Worm (Caenorhabditis elegans) whole organism, L1 larva: ENCODE results near the gene ced-9.
A peak's percentile ranks its signal among the peaks of the same experiment; 100 is the strongest.

Source experiments
- C04F5.9 ChIP-seq: sonication (generic microtip); optimal IDR thresholded peaks from 2 replicates; lab custom pipeline; 2016; ENCODE audit warnings: missing genetic modification characterization, missing compliant biosample characterization
- C16A3.4 ChIP-seq: fragments of 150-350 bp; optimal IDR thresholded peaks from 2 replicates; lab custom pipeline; 2014; ENCODE audit warnings: missing biosample characterization, missing genetic modification characterization
- C34B4.2 ChIP-seq: sonication (generic microtip); optimal IDR thresholded peaks from 2 replicates; lab custom pipeline; 2017; ENCODE audit warnings: mild to moderate bottlenecking, missing genetic modification characterization, missing compliant biosample characterization
- aha-1 ChIP-seq: fragments of 150-350 bp; optimal IDR thresholded peaks from 2 replicates; lab custom pipeline; 2014; ENCODE audit warnings: missing biosample characterization, missing genetic modification characterization
- alr-1 ChIP-seq: fragments of 200-800 bp; sonication (Bioruptor generic); optimal IDR thresholded peaks from 2 replicates; lab custom pipeline; 2018; ENCODE audit warnings: borderline replicate concordance, mild to moderate bottlenecking, missing genetic modification characterization, missing compliant biosample characterization
- blmp-1 ChIP-seq: fragments of 150-350 bp; optimal IDR thresholded peaks from 2 replicates; lab custom pipeline; 2014; ENCODE audit warnings: missing biosample characterization, missing genetic modification characterization
- ceh-88 ChIP-seq: fragments of 200-800 bp; sonication (Bioruptor generic); IDR thresholded peaks from 2 replicates; pipeline ENCODE4 v1.3.6; 2022; ENCODE audit warnings: missing genetic modification characterization, missing compliant biosample characterization
- ceh-90 ChIP-seq: sonication (generic microtip); optimal IDR thresholded peaks from 2 replicates; lab custom pipeline; 2016; ENCODE audit warnings: missing genetic modification characterization, missing compliant biosample characterization
- dpl-1 ChIP-seq, 3 experiments: fragments of 150-350 bp in 2 of 3; sonication (generic microtip) in 1 of 3; optimal IDR thresholded peaks; 2 replicates each; lab custom pipeline; 2014 to 2017; ENCODE audit warnings: missing biosample characterization in 3 of 3, missing genetic modification characterization in 3 of 3, missing genetic modification reagents in 3 of 3
- efl-1 ChIP-seq, 4 experiments: fragments of 150-350 bp; optimal IDR thresholded peaks in 3 of 4; peaks in 1 of 4; 1 replicate in 1 of 4; 2 replicates in 3 of 4; lab custom pipeline; 2014; ENCODE audit warnings: missing biosample characterization in 2 of 4, missing genetic modification characterization in 2 of 4, missing genetic modification reagents in 2 of 4
- efl-3 ChIP-seq: fragments of 200-800 bp; sonication (Bioruptor generic); optimal IDR thresholded peaks from 2 replicates; lab custom pipeline; 2018; ENCODE audit warnings: mild to moderate bottlenecking, missing genetic modification characterization, missing compliant biosample characterization
- elt-3 ChIP-seq, 6 experiments: fragments of 150-350 bp in 1 of 6; sonication (generic microtip); optimal IDR thresholded peaks; 2 replicates each; lab custom pipeline; 2017 to 2018; ENCODE audit warnings: missing biosample characterization in 6 of 6, missing genetic modification characterization in 6 of 6, inconsistent platforms in 1 of 6
- ets-5 ChIP-seq: fragments of 200-800 bp; sonication (Bioruptor generic); IDR thresholded peaks from 2 replicates; pipeline ENCODE4 v1.3.6; 2022; ENCODE audit warnings: missing genetic modification characterization, missing compliant biosample characterization
- fkh-10 ChIP-seq: sonication (generic microtip); optimal IDR thresholded peaks from 2 replicates; lab custom pipeline; 2017; ENCODE audit warnings: missing biosample characterization, missing genetic modification reagents, missing genetic modification characterization
- fkh-4 ChIP-seq: sonication (generic microtip); optimal IDR thresholded peaks from 2 replicates; lab custom pipeline; 2016; ENCODE audit warnings: missing compliant biosample characterization, missing genetic modification characterization, borderline replicate concordance
- fkh-8 ChIP-seq: sonication (generic microtip); optimal IDR thresholded peaks from 2 replicates; lab custom pipeline; 2016; ENCODE audit warnings: mild to moderate bottlenecking, missing genetic modification characterization, missing compliant biosample characterization
- fos-1 ChIP-seq: fragments of 150-350 bp; optimal IDR thresholded peaks from 2 replicates; lab custom pipeline; 2014; ENCODE audit warnings: missing biosample characterization, missing genetic modification characterization
- grh-1 ChIP-seq: fragments of 200-800 bp; sonication (Bioruptor generic); IDR thresholded peaks from 2 replicates; pipeline ENCODE4 v1.3.6; 2022; ENCODE audit warnings: missing genetic modification reagents, missing genetic modification characterization, missing compliant biosample characterization
- hlh-4 ChIP-seq: sonication (generic microtip); optimal IDR thresholded peaks from 2 replicates; lab custom pipeline; 2016; ENCODE audit warnings: mild to moderate bottlenecking, missing genetic modification characterization, missing compliant biosample characterization
- irx-1 ChIP-seq: sonication (generic microtip); optimal IDR thresholded peaks from 2 replicates; lab custom pipeline; 2016; ENCODE audit warnings: missing genetic modification characterization, missing compliant biosample characterization
- isw-1 ChIP-seq: fragments of 200-800 bp; sonication (Bioruptor generic); IDR thresholded peaks from 2 replicates; pipeline ENCODE4 v1.3.6; 2022; ENCODE audit warnings: missing genetic modification characterization, missing compliant biosample characterization
- jun-1 ChIP-seq: fragments of 150-350 bp; optimal IDR thresholded peaks from 2 replicates; lab custom pipeline; 2014; ENCODE audit warnings: missing biosample characterization, missing genetic modification reagents, missing genetic modification characterization
- lin-15B ChIP-seq: fragments of 150-350 bp; sonication (generic microtip); optimal IDR thresholded peaks from 3 replicates; lab custom pipeline; 2014; ENCODE audit warnings: missing biosample characterization, missing genetic modification characterization
- lin-39 ChIP-seq: fragments of 150-350 bp; optimal IDR thresholded peaks from 2 replicates; lab custom pipeline; 2014; ENCODE audit warnings: missing biosample characterization, missing genetic modification reagents, missing genetic modification characterization
- mab-9 ChIP-seq: fragments of 200-800 bp; sonication (Bioruptor generic); IDR thresholded peaks from 2 replicates; pipeline ENCODE4 v1.3.6; 2022; ENCODE audit warnings: missing genetic modification reagents, missing genetic modification characterization, missing compliant biosample characterization
- mdl-1 ChIP-seq, 2 experiments: fragments of 150-350 bp; optimal IDR thresholded peaks; 2 replicates each; lab custom pipeline; 2014 to 2017; ENCODE audit warnings: missing biosample characterization in 2 of 2, missing genetic modification characterization in 2 of 2, inconsistent platforms in 1 of 2
- nhr-11 ChIP-seq: fragments of 150-350 bp; optimal IDR thresholded peaks from 2 replicates; lab custom pipeline; 2014; ENCODE audit warnings: missing biosample characterization, missing genetic modification characterization
- nhr-12 ChIP-seq: sonication (generic microtip); optimal IDR thresholded peaks from 2 replicates; lab custom pipeline; 2017; ENCODE audit warnings: missing biosample characterization, missing genetic modification characterization
- nhr-19 ChIP-seq: fragments of 200-800 bp; sonication (Bioruptor generic); conservative IDR thresholded peaks from 2 replicates; pipeline ENCODE4 v1.3.6; 2022; ENCODE audit warnings: missing genetic modification characterization, missing compliant biosample characterization
- nhr-20 ChIP-seq: sonication (generic microtip); optimal IDR thresholded peaks from 2 replicates; lab custom pipeline; 2016; ENCODE audit warnings: mild to moderate bottlenecking, missing genetic modification characterization, missing compliant biosample characterization
- nhr-47 ChIP-seq: sonication (generic microtip); optimal IDR thresholded peaks from 2 replicates; lab custom pipeline; 2016; ENCODE audit warnings: mild to moderate bottlenecking, missing genetic modification characterization, moderate library complexity, missing compliant biosample characterization
- nhr-71 ChIP-seq: sonication (generic microtip); optimal IDR thresholded peaks from 2 replicates; lab custom pipeline; 2016; ENCODE audit warnings: mild to moderate bottlenecking, missing genetic modification characterization, moderate library complexity, missing compliant biosample characterization
- nhr-77 ChIP-seq: fragments of 150-350 bp; optimal IDR thresholded peaks from 2 replicates; lab custom pipeline; 2014; ENCODE audit warnings: missing biosample characterization, missing genetic modification characterization
- nhr-85 ChIP-seq: sonication (generic microtip); peaks from one replicate; lab custom pipeline; 2016; ENCODE audit warnings: missing genetic modification characterization, inconsistent platforms, missing compliant biosample characterization
- nhr-90 ChIP-seq: sonication (generic microtip); optimal IDR thresholded peaks from 2 replicates; lab custom pipeline; 2016; ENCODE audit warnings: mild to moderate bottlenecking, missing genetic modification characterization, missing compliant biosample characterization; ENCODE audit not compliant: poor library complexity
- pax-3 ChIP-seq: fragments of 200-800 bp; sonication (Bioruptor generic); optimal IDR thresholded peaks from 2 replicates; lab custom pipeline; 2018; ENCODE audit warnings: mild to moderate bottlenecking, missing genetic modification characterization, moderate library complexity, missing compliant biosample characterization
- pqm-1 ChIP-seq: sonication (generic microtip); optimal IDR thresholded peaks from 3 replicates; lab custom pipeline; 2017; ENCODE audit warnings: missing biosample characterization, missing genetic modification characterization
- snpc-4 ChIP-seq: fragments of 150-350 bp; optimal IDR thresholded peaks from 2 replicates; lab custom pipeline; 2014; ENCODE audit warnings: missing biosample characterization, missing genetic modification characterization
- snu-23 ChIP-seq: sonication (generic microtip); optimal IDR thresholded peaks from 2 replicates; lab custom pipeline; 2016; ENCODE audit warnings: missing genetic modification characterization, missing compliant biosample characterization
- sptf-1 ChIP-seq: fragments of 150-350 bp; optimal IDR thresholded peaks from 2 replicates; lab custom pipeline; 2014; ENCODE audit warnings: missing biosample characterization, missing genetic modification characterization
- sup-37 ChIP-seq: fragments of 200-800 bp; sonication (Bioruptor generic); optimal IDR thresholded peaks from 2 replicates; lab custom pipeline; 2018; ENCODE audit warnings: mild to moderate bottlenecking, missing genetic modification characterization, missing compliant biosample characterization
- swsn-7 ChIP-seq: sonication (generic microtip); optimal IDR thresholded peaks from 2 replicates; lab custom pipeline; 2016; ENCODE audit warnings: missing genetic modification characterization, missing compliant biosample characterization
- tbx-2 ChIP-seq: sonication (generic microtip); optimal IDR thresholded peaks from 2 replicates; lab custom pipeline; 2016; ENCODE audit warnings: missing genetic modification characterization, missing compliant biosample characterization
- unc-86 ChIP-seq: sonication (generic microtip); optimal IDR thresholded peaks from 2 replicates; lab custom pipeline; 2016; ENCODE audit warnings: missing genetic modification characterization, missing compliant biosample characterization
- unc-98 ChIP-seq: fragments of 200-800 bp; sonication (Bioruptor generic); IDR thresholded peaks from 2 replicates; pipeline ENCODE4 v1.3.6; 2022; ENCODE audit warnings: missing genetic modification characterization, missing compliant biosample characterization
- xbp-1 ChIP-seq: sonication (generic microtip); optimal IDR thresholded peaks from 2 replicates; lab custom pipeline; 2016; ENCODE audit warnings: missing genetic modification characterization, missing compliant biosample characterization
- zag-1 ChIP-seq: fragments of 150-350 bp; optimal IDR thresholded peaks from 2 replicates; lab custom pipeline; 2014; ENCODE audit warnings: missing biosample characterization, missing genetic modification characterization
- zip-4 ChIP-seq: fragments of 200-800 bp; sonication (Bioruptor generic); optimal IDR thresholded peaks from 2 replicates; lab custom pipeline; 2018; ENCODE audit warnings: mild to moderate bottlenecking, missing genetic modification characterization, moderate library complexity, missing compliant biosample characterization

ced-9 gene

ce11 chrIII:10337508-10338166 is 2.7 kb downstream of the ced-9 start, which contains the start of gene ttr-15 (continued):
- TF ChIP-seq C04F5.9 (tag; lab: Kevin White, UChicago) (no peak), unc-98 (GFP tag; lab: Robert Waterston, UW) (no peak), C16A3.4 (tag; lab: Kevin White, UChicago) (no peak), tbx-2 (tag; lab: Kevin White, UChicago) (no peak)

ce11 chrIII:10338992-10339852 is 4.2 kb downstream of the ced-9 start:
- TF ChIP-seq swsn-7 (tag; lab: Kevin White, UChicago) (no peak), nhr-77 (tag; lab: Kevin White, UChicago) (no peak), ceh-88 (GFP tag; lab: Robert Waterston, UW) (no peak), ceh-90 (tag; lab: Kevin White, UChicago) (no peak), sptf-1 (tag; lab: Kevin White, UChicago) (no peak), nhr-47 (tag; lab: Kevin White, UChicago) (peak; percentile 26), C04F5.9 (tag; lab: Kevin White, UChicago) (no peak), blmp-1 (peak; percentile 25), nhr-11 (no peak), xbp-1 (no peak), zip-4 (no peak), hlh-4 (tag; lab: Kevin White, UChicago) (no peak), sup-37 (GFP tag; lab: Kevin White, UChicago) (no peak), nhr-85 (tag; lab: Kevin White, UChicago) (peak; percentile 88), aha-1 (tag; lab: Kevin White, UChicago) (no peak), snpc-4 (no peak), fkh-4 (no peak), fkh-8 (no peak), elt-3 (tag; optimal IDR thresholded peaks at IDR 0.05; lab: Kevin White, UChicago) (peak in 1 of 6 experiments; percentile 67), fkh-10 (GFP tag; lab: Kevin White, UChicago) (no peak), lin-15B (tag; lab: Kevin White, UChicago) (no peak), efl-3 (GFP tag; lab: Kevin White, UChicago) (no peak), C34B4.2 (tag; lab: Kevin White, UChicago) (no peak), isw-1 (GFP tag; lab: Robert Waterston, UW) (no peak), jun-1 (tag; lab: Kevin White, UChicago) (no peak), nhr-20 (tag; lab: Kevin White, UChicago) (peak; percentile 40), C16A3.4 (tag; lab: Kevin White, UChicago) (no peak), fos-1 (no peak), nhr-71 (tag; lab: Kevin White, UChicago) (peak; percentile 37), pqm-1 (tag; lab: Kevin White, UChicago) (no peak), nhr-12 (no peak), nhr-90 (tag; lab: Kevin White, UChicago) (peak; percentile 37), irx-1 (tag; lab: Kevin White, UChicago) (no peak), unc-86 (tag; lab: Kevin White, UChicago) (no peak), mdl-1 (tag; optimal IDR thresholded peaks at IDR 0.05; lab: Kevin White, UChicago) (no peak), snu-23 (GFP tag; lab: Kevin White, UChicago) (peak; percentile 27), pax-3 (tag; lab: Kevin White, UChicago) (no peak), alr-1 (tag; lab: Kevin White, UChicago) (no peak), nhr-19 (GFP tag; lab: Robert Waterston, UW) (no peak), ets-5 (GFP tag; lab: Robert Waterston, UW) (no peak), zag-1 (tag; lab: Kevin White, UChicago) (no peak), grh-1 (GFP tag; lab: Robert Waterston, UW) (peak; percentile 12; the same call in 1 of the 2 replicates), mab-9 (no peak), lin-39 (tag; lab: Kevin White, UChicago) (no peak), dpl-1 (GFP tag; optimal IDR thresholded peaks at IDR 0.05; lab: Kevin White, UChicago) (no peak), efl-1 (optimal IDR thresholded peaks at IDR 0.05; lab: Kevin White, UChicago) (no peak), efl-1 (GFP tag; optimal IDR thresholded peaks at IDR 0.05 in 1 of 2; lab: Kevin White, UChicago) (peak in 1 of 2 experiments; percentile 4)
